Fruit fly (Drosophila melanogaster) whole organism, embryonic: ENCODE results near the gene ghi.

Experiments used
- Atf3 ChIP-seq: fragments of 200-800 bp; sonication (Bioruptor generic); optimal IDR thresholded peaks from 3 replicates; lab custom pipeline; 2016; ENCODE audit warnings: missing biosample characterization, missing genetic modification characterization
- CG10147 ChIP-seq: fragments of 200-800 bp; sonication (Bioruptor generic); optimal IDR thresholded peaks from 2 replicates; lab custom pipeline; 2019; ENCODE audit warnings: missing biosample characterization, mild to moderate bottlenecking, missing genetic modification characterization, moderate library complexity
- CG10209 ChIP-seq: fragments of 200-800 bp; sonication (Bioruptor generic); optimal IDR thresholded peaks from 3 replicates; lab custom pipeline; 2017; ENCODE audit warnings: missing biosample characterization, mild to moderate bottlenecking, missing genetic modification characterization, missing genetic modification reagents
- CG10462 ChIP-seq: fragments of 200-800 bp; sonication (Bioruptor generic); optimal IDR thresholded peaks from 2 replicates; lab custom pipeline; 2016; ENCODE audit warnings: missing biosample characterization, missing genetic modification characterization
- CG12659 ChIP-seq: fragments of 200-800 bp; sonication (Bioruptor generic); optimal IDR thresholded peaks from 3 replicates; lab custom pipeline; 2017; ENCODE audit warnings: mild to moderate bottlenecking, missing biosample characterization, missing genetic modification reagents, missing genetic modification characterization
- CG17612 ChIP-seq: fragments of 200-800 bp; sonication (Bioruptor generic); IDR thresholded peaks from 2 replicates; pipeline ENCODE4 v1.3.6; 2022; ENCODE audit warnings: missing biosample characterization, missing genetic modification characterization
- CG17802 ChIP-seq: fragments of 200-800 bp; sonication (Bioruptor generic); optimal IDR thresholded peaks from 2 replicates; lab custom pipeline; 2018; ENCODE audit warnings: missing biosample characterization, mild to moderate bottlenecking, missing genetic modification characterization, moderate library complexity
- CG2120 ChIP-seq: fragments of 200-800 bp; sonication (Bioruptor generic); optimal IDR thresholded peaks from 3 replicates; lab custom pipeline; 2016; ENCODE audit warnings: missing biosample characterization, missing genetic modification characterization
- CG30431 ChIP-seq: fragments of 200-800 bp; sonication (Bioruptor generic); optimal IDR thresholded peaks from 2 replicates; lab custom pipeline; 2017; ENCODE audit warnings: missing biosample characterization, missing genetic modification characterization
- CG31441 ChIP-seq: fragments of 200-800 bp; sonication (Bioruptor generic); IDR thresholded peaks from 2 replicates; pipeline ENCODE4 v1.3.6; 2022; ENCODE audit warnings: missing biosample characterization, missing genetic modification characterization
- CG3163 ChIP-seq: fragments of 200-800 bp; sonication (Bioruptor generic); optimal IDR thresholded peaks from 3 replicates; lab custom pipeline; 2016; ENCODE audit warnings: missing biosample characterization, missing genetic modification characterization
- CG7745 ChIP-seq: fragments of 200-800 bp; sonication (Bioruptor generic); optimal IDR thresholded peaks from 2 replicates; lab custom pipeline; 2018; ENCODE audit warnings: missing biosample characterization, mild to moderate bottlenecking, missing genetic modification characterization, moderate library complexity
- CG7963 ChIP-seq: fragments of 200-800 bp; sonication (Bioruptor generic); IDR thresholded peaks from 3 replicates; pipeline ENCODE4 v1.3.6; 2022; ENCODE audit warnings: missing biosample characterization, missing genetic modification characterization; ENCODE audit not compliant: partially characterized antibody
- CG8290 ChIP-seq, 3 experiments: fragments of 200-800 bp; sonication (Bioruptor generic); optimal IDR thresholded peaks; 2 replicates each; lab custom pipeline; 2016 to 2019; ENCODE audit warnings: missing biosample characterization in 3 of 3, missing genetic modification characterization in 3 of 3, mild to moderate bottlenecking in 2 of 3, moderate library complexity in 1 of 3
- CG8388 ChIP-seq: fragments of 200-800 bp; sonication (Bioruptor generic); optimal IDR thresholded peaks from 2 replicates; lab custom pipeline; 2019; ENCODE audit warnings: missing biosample characterization, mild to moderate bottlenecking, missing genetic modification characterization, moderate library complexity
- CG9727 ChIP-seq: fragments of 200-800 bp; sonication (Bioruptor generic); optimal IDR thresholded peaks from 3 replicates; lab custom pipeline; 2017; ENCODE audit warnings: missing biosample characterization, mild to moderate bottlenecking, missing genetic modification characterization
- D19A ChIP-seq: fragments of 200-800 bp; optimal IDR thresholded peaks from 3 replicates; lab custom pipeline; 2019; ENCODE audit warnings: missing biosample characterization, mild to moderate bottlenecking, missing genetic modification characterization, moderate library complexity
- Deaf1 ChIP-seq: fragments of 200-800 bp; optimal IDR thresholded peaks from 3 replicates; lab custom pipeline; 2019; ENCODE audit warnings: missing biosample characterization, mild to moderate bottlenecking, missing genetic modification characterization, moderate library complexity
- Dfd ChIP-seq, 2 experiments: fragments of >200 bp; optimal IDR thresholded peaks; 2 replicates each; lab custom pipeline; 2017; ENCODE audit warnings: missing biosample characterization in 2 of 2, missing genetic modification characterization in 2 of 2
- Doc2 ChIP-seq: fragments of 200-800 bp; sonication (Bioruptor generic); IDR thresholded peaks from 2 replicates; pipeline ENCODE4 v1.3.6; 2022; ENCODE audit warnings: missing biosample characterization, missing genetic modification characterization
- E2f1 ChIP-seq: fragments of 200-800 bp; sonication (Bioruptor generic); IDR thresholded peaks from 2 replicates; pipeline ENCODE4 v1.3.6; 2022; ENCODE audit warnings: missing biosample characterization, missing genetic modification characterization
- Eip74EF ChIP-seq, 2 experiments: fragments of 200-800 bp in 1 of 2; fragments of >200 bp in 1 of 2; sonication (Bioruptor generic) in 1 of 2; optimal IDR thresholded peaks; 2 replicates each; lab custom pipeline; 2017 to 2019; ENCODE audit warnings: missing biosample characterization in 2 of 2, missing genetic modification characterization in 2 of 2, mild to moderate bottlenecking in 1 of 2, moderate library complexity in 1 of 2
- Elba2 ChIP-seq: fragments of 200-800 bp; sonication (Bioruptor generic); optimal IDR thresholded peaks from 3 replicates; lab custom pipeline; 2016; ENCODE audit warnings: missing biosample characterization, missing genetic modification characterization
- Ets65A ChIP-seq: fragments of 200-800 bp; sonication (Bioruptor generic); peaks from one replicate; lab custom pipeline; 2016; ENCODE audit warnings: missing biosample characterization, missing genetic modification characterization
- Gug ChIP-seq: fragments of 200-800 bp; sonication (Bioruptor generic); IDR thresholded peaks from 4 replicates; pipeline ENCODE4 v1.3.6; 2022; ENCODE audit warnings: missing biosample characterization, missing genetic modification characterization
- Myb ChIP-seq: fragments of 200-800 bp; sonication (Bioruptor generic); optimal IDR thresholded peaks from 2 replicates; lab custom pipeline; 2016; ENCODE audit warnings: missing biosample characterization, missing genetic modification characterization
- NC2α ChIP-seq: fragments of 200-800 bp; sonication (Bioruptor generic); optimal IDR thresholded peaks from 2 replicates; lab custom pipeline; 2016; ENCODE audit warnings: missing biosample characterization, missing genetic modification characterization
- PHDP ChIP-seq: fragments of 200-800 bp; sonication (Bioruptor generic); optimal IDR thresholded peaks from 3 replicates; lab custom pipeline; 2018; ENCODE audit warnings: missing biosample characterization, mild to moderate bottlenecking, missing genetic modification characterization, moderate library complexity
- Spps ChIP-seq: fragments of 200-800 bp; sonication (Bioruptor generic); optimal IDR thresholded peaks from 2 replicates; lab custom pipeline; 2018; ENCODE audit warnings: missing biosample characterization, mild to moderate bottlenecking, missing genetic modification characterization
- Xrp1 ChIP-seq: fragments of 200-800 bp; sonication (Bioruptor generic); IDR thresholded peaks from 2 replicates; pipeline ENCODE4 v1.3.6; 2022; ENCODE audit warnings: missing biosample characterization, missing genetic modification characterization
- ash1 ChIP-seq: fragments of 200-800 bp; sonication (Bioruptor generic); optimal IDR thresholded peaks from 2 replicates; lab custom pipeline; 2018; ENCODE audit warnings: missing biosample characterization, mild to moderate bottlenecking, missing genetic modification characterization
- cato ChIP-seq: fragments of 200-800 bp; sonication (Bioruptor generic); optimal IDR thresholded peaks from 2 replicates; lab custom pipeline; 2016; ENCODE audit warnings: missing biosample characterization, missing genetic modification characterization, borderline replicate concordance
- croc ChIP-seq: fragments of 200-800 bp; sonication (Bioruptor generic); conservative IDR thresholded peaks from 3 replicates; pipeline ENCODE4 v1.3.6; 2022; ENCODE audit warnings: missing biosample characterization, missing genetic modification characterization
- crol ChIP-seq: fragments of 200-800 bp; sonication (Bioruptor generic); IDR thresholded peaks from 2 replicates; pipeline ENCODE4 v1.3.6; 2022; ENCODE audit warnings: missing biosample characterization, missing genetic modification characterization
- exex ChIP-seq: fragments of 200-800 bp; sonication (Bioruptor generic); optimal IDR thresholded peaks from 4 replicates; lab custom pipeline; 2018; ENCODE audit warnings: missing biosample characterization, mild to moderate bottlenecking, missing genetic modification characterization, moderate library complexity
- fd3F ChIP-seq: fragments of 200-800 bp; sonication (Bioruptor generic); optimal IDR thresholded peaks from 2 replicates; lab custom pipeline; 2018; ENCODE audit warnings: missing biosample characterization, mild to moderate bottlenecking, missing genetic modification characterization, moderate library complexity
- fu2 ChIP-seq: fragments of 200-800 bp; sonication (Bioruptor generic); optimal IDR thresholded peaks from 2 replicates; lab custom pipeline; 2016; ENCODE audit warnings: missing biosample characterization, missing genetic modification characterization
- grn ChIP-seq: fragments of 200-800 bp; sonication (Bioruptor generic); optimal IDR thresholded peaks from 3 replicates; lab custom pipeline; 2017; ENCODE audit warnings: missing biosample characterization, missing genetic modification characterization
- inv ChIP-seq: fragments of 200-800 bp; sonication (Bioruptor generic); IDR thresholded peaks from 2 replicates; pipeline ENCODE4 v1.3.6; 2022; ENCODE audit warnings: missing biosample characterization, missing genetic modification characterization; ENCODE audit not compliant: partially characterized antibody
- lola ChIP-seq, 3 experiments: fragments of >200 bp in 2 of 3; fragments of 200-800 bp in 1 of 3; sonication (Bioruptor generic) in 1 of 3; optimal IDR thresholded peaks; 2 replicates each; lab custom pipeline; 2017 to 2019; ENCODE audit warnings: missing biosample characterization in 3 of 3, missing genetic modification characterization in 3 of 3, mild to moderate bottlenecking in 1 of 3, moderate library complexity in 1 of 3
- lov ChIP-seq, 2 experiments: fragments of 200-800 bp in 1 of 2; fragments of >200 bp in 1 of 2; sonication (Bioruptor generic) in 1 of 2; IDR thresholded peaks in 1 of 2; optimal IDR thresholded peaks in 1 of 2; 2 replicates in 1 of 2; 3 replicates in 1 of 2; pipeline versions ENCODE4 v1.3.6 to Lab custom; 2017 to 2022; ENCODE audit warnings: missing biosample characterization in 1 of 2, missing genetic modification characterization in 1 of 2
- org-1 ChIP-seq: fragments of 200-800 bp; sonication (Bioruptor generic); optimal IDR thresholded peaks from 2 replicates; lab custom pipeline; 2017; ENCODE audit warnings: missing biosample characterization, missing genetic modification characterization
- otp ChIP-seq: fragments of 200-800 bp; sonication (Bioruptor generic); IDR thresholded peaks from 3 replicates; pipeline ENCODE4, ENCODE4 v1.3.6; 2022; ENCODE audit warnings: missing biosample characterization, missing genetic modification characterization
- repo ChIP-seq: fragments of 200-800 bp; sonication (Bioruptor generic); optimal IDR thresholded peaks from 2 replicates; lab custom pipeline; 2016; ENCODE audit warnings: missing biosample characterization, missing genetic modification characterization
- sna ChIP-seq: fragments of 200-800 bp; sonication (Bioruptor generic); IDR thresholded peaks from 2 replicates; pipeline ENCODE4 v1.3.6; 2022; ENCODE audit warnings: missing biosample characterization, missing genetic modification characterization; ENCODE audit not compliant: partially characterized antibody
- stc ChIP-seq: fragments of 200-800 bp; sonication (Bioruptor generic); IDR thresholded peaks from 2 replicates; pipeline ENCODE4 v1.3.6; 2022; ENCODE audit warnings: missing biosample characterization, missing genetic modification characterization
- zen ChIP-seq: fragments of 200-800 bp; sonication (Bioruptor generic); optimal IDR thresholded peaks from 3 replicates; lab custom pipeline; 2018; ENCODE audit warnings: missing biosample characterization, mild to moderate bottlenecking, missing genetic modification characterization, moderate library complexity
- zen2 ChIP-seq: fragments of 200-800 bp; sonication (Bioruptor generic); IDR thresholded peaks from 3 replicates; pipeline ENCODE4 v1.3.6; 2022; ENCODE audit warnings: missing biosample characterization, missing genetic modification characterization; ENCODE audit not compliant: partially characterized antibody

ghi gene

dm6 chr3L:9451522-9452118, at the start of gene ghi, which contains the start of gene CG3448 (continued):
- TF ChIP-seq Elba2 (GFP tag; lab: Kevin White, UChicago) (peak; percentile 17), CG10147 (GFP tag; lab: Kevin White, UChicago) (peak; percentile 68), Dfd (GFP tag; optimal IDR thresholded peaks at IDR 0.05; lab: Kevin White, UChicago) (no peak), fd3F (GFP tag; lab: Kevin White, UChicago) (no peak), grn (GFP tag; lab: Kevin White, UChicago) (peak; percentile 1), Xrp1 (peak; percentile 76), lov (optimal IDR thresholded peaks at IDR 0.05; lab: Kevin White, UChicago) (no peak), lov (GFP tag; IDR thresholded peaks at IDR 0.05; lab: Robert Waterston, UW) (no peak), Ets65A (GFP tag; lab: Kevin White, UChicago) (peak; percentile 86), CG10462 (no peak), Eip74EF (GFP tag; optimal IDR thresholded peaks at IDR 0.05; lab: Kevin White, UChicago) (peak; percentile 1 to 54), CG7745 (tag; lab: Kevin White, UChicago) (no peak), Myb (GFP tag; lab: Kevin White, UChicago) (peak; percentile 87), CG17802 (tag; lab: Kevin White, UChicago) (peak; percentile 11), CG31441 (GFP tag; lab: Robert Waterston, UW) (peak; percentile 77), stc (GFP tag; lab: Robert Waterston, UW) (peak; percentile 58), zen (peak; percentile 73), CG2120 (GFP tag; lab: Kevin White, UChicago) (peak; percentile 70), Gug (GFP tag; lab: Robert Waterston, UW) (peak; percentile 31; the same call in 1 of the 4 replicates), CG7963 (peak; percentile 69), Atf3 (no peak), Doc2 (GFP tag; lab: Robert Waterston, UW) (no peak), crol (GFP tag; lab: Robert Waterston, UW) (no peak), CG10209 (GFP tag; lab: Kevin White, UChicago) (no peak), ash1 (GFP tag; lab: Kevin White, UChicago) (no peak), sna (peak; percentile 90), Deaf1 (tag; lab: Kevin White, UChicago) (peak; percentile 25), CG9727 (GFP tag; lab: Kevin White, UChicago) (peak; percentile 35), Spps (peak; percentile 54), CG17612 (GFP tag; lab: Robert Waterston, UW) (no peak), croc (GFP tag; lab: Robert Waterston, UW) (no peak), CG8290 (GFP tag; optimal IDR thresholded peaks at IDR 0.05; lab: Kevin White, UChicago) (peak; percentile 3), CG8290 (tag; optimal IDR thresholded peaks at IDR 0.05; lab: Kevin White, UChicago) (peak in 1 of 2 experiments; percentile 65), inv (GFP tag; lab: Robert Waterston, UW) (peak; percentile 48; the same call in 1 of the 2 replicates), D19A (tag; lab: Kevin White, UChicago) (peak; percentile 45), repo (GFP tag; lab: Kevin White, UChicago) (no peak), E2f1 (peak; percentile 15; the same call in 1 of the 2 replicates), lola (GFP tag; optimal IDR thresholded peaks at IDR 0.05; lab: Kevin White, UChicago) (peak in 1 of 3 experiments; percentile 15), CG3163 (GFP tag; lab: Kevin White, UChicago) (no peak), PHDP (tag; lab: Kevin White, UChicago) (peak; percentile 54), CG12659 (GFP tag; lab: Kevin White, UChicago) (peak; percentile 70), exex (tag; lab: Kevin White, UChicago) (peak; percentile 56), otp (GFP tag; lab: Robert Waterston, UW) (no peak), fu2 (no peak), cato (GFP tag; lab: Kevin White, UChicago) (no peak), zen2 (no peak; the same call in 2 of the 3 replicates), CG8388 (peak; percentile 51), CG30431 (GFP tag; lab: Kevin White, UChicago) (no peak), org-1 (GFP tag; lab: Kevin White, UChicago) (no peak), NC2α (GFP tag; lab: Kevin White, UChicago) (no peak)
